Fruit fly (Drosophila melanogaster): ENCODE results near the gene CG16974.
A peak's percentile ranks its signal among the peaks of the same experiment; 100 is the strongest.

DNA sequence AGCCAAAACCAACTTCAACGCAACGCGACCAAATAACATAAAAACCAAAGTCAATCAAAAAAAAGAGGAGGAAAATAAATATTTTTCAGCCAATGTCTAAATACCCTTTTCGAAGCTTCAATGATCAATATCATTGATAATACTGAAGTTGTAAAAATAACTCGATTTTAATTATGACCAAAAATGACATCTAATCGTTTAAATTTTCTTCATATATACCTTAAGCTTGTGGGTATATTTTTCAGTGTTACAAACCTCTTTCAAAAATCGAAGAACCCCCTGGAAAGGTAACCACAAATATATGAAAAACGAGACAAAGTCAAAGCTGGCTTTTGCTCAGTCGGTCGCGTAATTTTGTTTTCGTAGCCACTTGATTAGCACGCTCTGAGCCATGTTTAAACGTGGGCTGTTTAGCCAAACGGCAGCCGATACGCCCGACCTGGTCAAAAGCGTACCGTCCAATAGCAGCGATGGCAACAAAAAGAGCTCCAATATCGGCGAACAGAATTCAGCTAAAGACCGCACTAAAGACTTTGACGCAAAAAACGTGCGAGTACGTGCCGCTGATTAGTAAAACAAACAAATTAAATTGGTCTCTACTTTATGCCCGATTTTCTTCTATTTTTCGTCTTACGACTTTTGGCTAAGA lies 46.6 kb downstream of the CG16974 start:
- TF ChIP-seq CG4617 (GFP tag; optimal IDR thresholded peaks at IDR 0.05; ENCODE audit: borderline replicate concordance) (no peak), CG8388 (GFP tag; optimal IDR thresholded peaks at IDR 0.05) (peak; percentile 27)
